Fruit fly (Drosophila melanogaster): ENCODE measurements around the gene CG14000.

dm6 chr2L:5947504-5947903, 37.4 kb upstream of the CG14000 start:
- TF ChIP-seq CrebA (GFP tag; optimal IDR thresholded peaks at IDR 0.05; ENCODE audit: borderline replicate concordance) (no peak), Hnf4 (GFP tag; optimal IDR thresholded peaks at IDR 0.05) (no peak), GATAd (GFP tag; optimal IDR thresholded peaks at IDR 0.05) (no peak), dmrt93B (GFP tag; optimal IDR thresholded peaks at IDR 0.05) (no peak), Myc (optimal IDR thresholded peaks at IDR 0.05) (no peak), rgr (GFP tag; optimal IDR thresholded peaks at IDR 0.05) (no peak), usp (GFP tag; optimal IDR thresholded peaks at IDR 0.05) (no peak), Mio (GFP tag; optimal IDR thresholded peaks at IDR 0.05) (no peak), Dif (GFP tag; optimal IDR thresholded peaks at IDR 0.05; ENCODE audit: partially characterized antibody) (no peak), Dfd (GFP tag; optimal IDR thresholded peaks at IDR 0.05) (no peak), Abd-B (GFP tag; optimal IDR thresholded peaks at IDR 0.05) (no peak), foxo (GFP tag; optimal IDR thresholded peaks at IDR 0.05) (no peak), Hr83 (GFP tag; optimal IDR thresholded peaks at IDR 0.05; ENCODE audit: poor library complexity, severe bottlenecking) (no peak), br (GFP tag; optimal IDR thresholded peaks at IDR 0.05) (no peak)

All from whole organism, wandering third instar larva.